Worm (Caenorhabditis elegans) whole organism, L3 larva: ENCODE results near the gene F37H8.6.

Source experiments
- R02D3.7 ChIP-seq: fragments of 150-350 bp; optimal IDR thresholded peaks from 2 replicates; lab custom pipeline; 2014; ENCODE audit warnings: missing biosample characterization, missing genetic modification characterization
- ceh-82 ChIP-seq: fragments of 150-350 bp; optimal IDR thresholded peaks from 2 replicates; lab custom pipeline; 2014; ENCODE audit warnings: missing biosample characterization, missing genetic modification characterization
- daf-12 ChIP-seq: fragments of 150-350 bp; optimal IDR thresholded peaks from 2 replicates; lab custom pipeline; 2014; ENCODE audit warnings: missing biosample characterization, missing genetic modification reagents, missing genetic modification characterization
- egl-27 ChIP-seq: sonication (generic microtip); optimal IDR thresholded peaks from 4 replicates; lab custom pipeline; 2017; ENCODE audit warnings: missing biosample characterization, missing genetic modification reagents, missing genetic modification characterization
- egl-5 ChIP-seq: fragments of 150-350 bp; optimal IDR thresholded peaks from 2 replicates; lab custom pipeline; 2017; ENCODE audit warnings: missing biosample characterization, missing genetic modification reagents, missing genetic modification characterization, inconsistent platforms
- elt-1 ChIP-seq: fragments of 150-350 bp; optimal IDR thresholded peaks from 2 replicates; lab custom pipeline; 2014; ENCODE audit warnings: missing biosample characterization, missing genetic modification characterization
- elt-2 ChIP-seq: sonication (generic microtip); optimal IDR thresholded peaks from 2 replicates; lab custom pipeline; 2016; ENCODE audit warnings: missing genetic modification reagents, mild to moderate bottlenecking, missing genetic modification characterization, missing compliant biosample characterization
- elt-3 ChIP-seq, 3 experiments: fragments of 150-350 bp in 1 of 3; sonication (generic microtip) in 2 of 3; optimal IDR thresholded peaks; 2 replicates in 2 of 3; 4 replicates in 1 of 3; lab custom pipeline; 2014 to 2017; ENCODE audit warnings: missing biosample characterization in 3 of 3, missing genetic modification characterization in 3 of 3
- fkh-2 ChIP-seq: fragments of 150-350 bp; optimal IDR thresholded peaks from 2 replicates; lab custom pipeline; 2014; ENCODE audit warnings: missing biosample characterization, missing genetic modification reagents, missing genetic modification characterization
- hmg-11 ChIP-seq: sonication (generic microtip); optimal IDR thresholded peaks from 2 replicates; lab custom pipeline; 2016; ENCODE audit warnings: missing genetic modification characterization, missing compliant biosample characterization
- jun-1 ChIP-seq: fragments of 150-350 bp; optimal IDR thresholded peaks from 2 replicates; lab custom pipeline; 2014; ENCODE audit warnings: missing biosample characterization, missing genetic modification reagents, missing genetic modification characterization
- lin-15B ChIP-seq: fragments of 150-350 bp; optimal IDR thresholded peaks from 2 replicates; lab custom pipeline; 2014; ENCODE audit warnings: missing biosample characterization, missing genetic modification characterization
- lin-39 ChIP-seq: fragments of 150-350 bp; optimal IDR thresholded peaks from 2 replicates; lab custom pipeline; 2018; ENCODE audit warnings: missing biosample characterization, missing genetic modification reagents, missing genetic modification characterization
- mml-1 ChIP-seq: fragments of 150-350 bp; sonication (generic microtip); optimal IDR thresholded peaks from 3 replicates; lab custom pipeline; 2014; ENCODE audit warnings: missing biosample characterization, missing genetic modification characterization
- nfya-1 ChIP-seq: sonication (generic microtip); optimal IDR thresholded peaks from 2 replicates; lab custom pipeline; 2017; ENCODE audit warnings: missing genetic modification characterization, mild to moderate bottlenecking, missing compliant biosample characterization, antibody characterized with exemption, moderate library complexity; ENCODE audit not compliant: insufficient read depth
- nhr-11 ChIP-seq: fragments of 150-350 bp; optimal IDR thresholded peaks from 2 replicates; lab custom pipeline; 2014; ENCODE audit warnings: missing biosample characterization, missing genetic modification characterization
- nhr-23 ChIP-seq: fragments of 150-350 bp; optimal IDR thresholded peaks from 2 replicates; lab custom pipeline; 2014; ENCODE audit warnings: missing biosample characterization, missing genetic modification reagents, missing genetic modification characterization
- nhr-237 ChIP-seq: fragments of 150-350 bp; optimal IDR thresholded peaks from 2 replicates; lab custom pipeline; 2014; ENCODE audit warnings: missing biosample characterization, missing genetic modification characterization
- nhr-25 ChIP-seq: sonication (generic microtip); optimal IDR thresholded peaks from 2 replicates; lab custom pipeline; 2017; ENCODE audit warnings: missing biosample characterization, missing genetic modification characterization
- nhr-43 ChIP-seq: sonication (generic microtip); optimal IDR thresholded peaks from 2 replicates; lab custom pipeline; 2016; ENCODE audit warnings: mild to moderate bottlenecking, missing genetic modification characterization, missing compliant biosample characterization; ENCODE audit not compliant: poor library complexity, severe bottlenecking
- nhr-76 ChIP-seq: fragments of 150-350 bp; sonication (generic microtip); optimal IDR thresholded peaks from 5 replicates; lab custom pipeline; 2014; ENCODE audit warnings: missing biosample characterization, missing genetic modification characterization
- pha-4 ChIP-seq: fragments of 150-350 bp; optimal IDR thresholded peaks from 2 replicates; lab custom pipeline; 2014; ENCODE audit warnings: missing biosample characterization, missing genetic modification reagents, missing genetic modification characterization
- pqm-1 ChIP-seq: fragments of 150-350 bp; optimal IDR thresholded peaks from 2 replicates; lab custom pipeline; 2017; ENCODE audit warnings: missing biosample characterization, missing genetic modification characterization, inconsistent platforms
- skn-1 ChIP-seq: fragments of 150-350 bp; optimal IDR thresholded peaks from 2 replicates; lab custom pipeline; 2014; ENCODE audit warnings: missing biosample characterization, missing genetic modification characterization
- snpc-4 ChIP-seq: fragments of 150-350 bp; optimal IDR thresholded peaks from 2 replicates; lab custom pipeline; 2014; ENCODE audit warnings: missing biosample characterization, missing genetic modification characterization
- unc-39 ChIP-seq: sonication (generic microtip); optimal IDR thresholded peaks from 4 replicates; lab custom pipeline; 2017; ENCODE audit warnings: missing biosample characterization, missing genetic modification characterization
- unc-62 ChIP-seq: fragments of 150-350 bp; sonication (generic microtip); optimal IDR thresholded peaks from 4 replicates; lab custom pipeline; 2014; ENCODE audit warnings: missing biosample characterization, missing genetic modification reagents, missing genetic modification characterization
- ztf-4 ChIP-seq: fragments of 150-350 bp; optimal IDR thresholded peaks from 2 replicates; lab custom pipeline; 2014; ENCODE audit warnings: missing biosample characterization, missing genetic modification characterization

The F37H8.6 gene

DNA sequence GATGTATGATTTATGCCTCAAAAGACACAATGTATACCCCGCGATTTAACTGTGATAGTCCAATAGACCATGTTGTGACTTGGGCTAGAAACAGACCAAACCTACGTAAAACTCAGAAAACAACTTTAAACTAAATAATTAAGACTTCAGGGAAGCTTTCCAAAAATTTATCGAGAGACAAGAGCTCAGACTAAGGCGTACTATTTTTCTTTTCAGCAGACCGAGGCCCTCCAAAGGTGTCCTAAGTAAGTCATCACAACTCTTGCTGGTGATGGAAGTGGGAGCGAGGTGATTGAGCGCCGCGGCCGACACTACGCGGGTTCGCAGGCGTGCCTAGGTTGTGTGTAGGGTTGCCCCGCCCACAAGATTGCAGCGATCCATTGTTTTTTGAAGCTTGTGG is 10.2 kb downstream of the F37H8.6 start (continued):
- TF ChIP-seq mml-1 (tag; lab: Kevin White, UChicago) (no peak), skn-1 (tag; lab: Kevin White, UChicago) (peak; percentile 44), elt-1 (no peak)

DNA sequence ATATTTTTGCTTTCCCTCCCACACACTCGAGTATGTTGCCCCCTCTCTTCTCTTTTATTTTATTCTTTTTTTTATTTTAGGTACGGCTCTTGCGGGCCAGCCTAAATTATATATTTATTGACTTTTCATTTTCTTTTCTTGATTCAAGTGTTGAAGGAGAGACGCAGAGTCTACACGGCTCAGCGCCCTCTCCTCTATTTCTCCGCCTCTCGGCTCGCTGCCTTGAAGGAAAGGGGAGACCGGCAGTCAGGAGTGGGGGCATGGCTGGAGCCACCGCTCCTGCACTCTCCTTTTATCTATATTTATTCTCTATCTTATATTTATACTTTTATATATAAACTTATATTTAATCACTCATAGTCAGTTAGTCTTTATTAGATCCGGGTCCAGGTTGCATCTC is 10.9 kb downstream of the F37H8.6 start:
- peak; percentile 43 for TF ChIP-seq pha-4 (tag; lab: Kevin White, UChicago)
- TF ChIP-seq nfya-1 (tag; lab: Kevin White, UChicago), result peak; percentile 40
- no peak for TF ChIP-seq lin-15B
- peak; percentile 69 for TF ChIP-seq snpc-4
- TF ChIP-seq, all 47 proteins: peak for 3

DNA sequence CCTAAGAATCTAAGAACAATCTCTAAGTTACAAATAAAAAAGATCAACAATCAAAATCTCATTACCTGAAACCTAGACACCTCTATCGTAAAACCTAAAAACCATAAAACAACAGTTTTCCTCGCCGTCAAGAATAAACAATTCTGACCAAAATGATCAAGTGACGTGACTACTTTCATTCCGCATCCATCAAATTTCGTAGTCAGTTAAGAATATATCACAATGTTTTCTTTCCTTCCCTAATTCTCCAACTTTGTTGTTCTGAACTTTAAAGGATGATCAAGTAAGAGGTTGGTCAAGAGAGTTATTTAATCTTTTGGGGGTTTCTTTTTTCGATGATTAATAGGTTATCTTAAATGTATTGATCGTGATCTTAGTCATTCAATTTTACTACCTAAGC is 14.0 kb downstream of the F37H8.6 start:
- TF ChIP-seq pqm-1 (tag; lab: Kevin White, UChicago) (no peak), ztf-4 (tag; lab: Kevin White, UChicago) (no peak), fkh-2 (tag; lab: Kevin White, UChicago) (no peak), elt-1 (no peak), nhr-25 (tag; lab: Kevin White, UChicago) (no peak), unc-39 (no peak), egl-5 (no peak)

DNA sequence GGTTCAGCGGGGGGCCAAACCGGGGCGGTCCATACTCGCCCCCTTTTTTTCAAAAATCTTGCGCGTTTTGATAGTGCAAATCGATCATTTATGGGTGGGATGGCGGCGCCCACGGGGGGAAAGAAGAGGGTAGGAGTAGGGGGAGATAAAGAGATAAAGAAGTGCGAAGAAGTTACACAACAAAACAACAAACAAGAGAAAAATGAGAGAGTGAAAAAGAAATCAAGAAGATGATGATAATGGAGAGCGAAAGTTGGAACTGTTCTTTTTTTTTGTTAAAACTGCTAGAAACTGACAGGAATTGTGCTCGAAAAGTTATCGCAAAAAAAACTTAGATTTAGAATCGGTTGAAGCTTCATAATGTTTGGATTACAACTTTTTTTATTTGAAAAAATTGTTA is 14.9 kb downstream of the F37H8.6 start, which contains the start of gene ptr-13:
ptr-13 (minus strand) TSS at position 92 of the 400 bp plus-strand sequence.
- TF ChIP-seq elt-3 (tag; optimal IDR thresholded peaks at IDR 0.05; lab: Kevin White, UChicago) (peak in 1 of 3 experiments; percentile 24), daf-12 (tag; lab: Kevin White, UChicago) (no peak)

DNA sequence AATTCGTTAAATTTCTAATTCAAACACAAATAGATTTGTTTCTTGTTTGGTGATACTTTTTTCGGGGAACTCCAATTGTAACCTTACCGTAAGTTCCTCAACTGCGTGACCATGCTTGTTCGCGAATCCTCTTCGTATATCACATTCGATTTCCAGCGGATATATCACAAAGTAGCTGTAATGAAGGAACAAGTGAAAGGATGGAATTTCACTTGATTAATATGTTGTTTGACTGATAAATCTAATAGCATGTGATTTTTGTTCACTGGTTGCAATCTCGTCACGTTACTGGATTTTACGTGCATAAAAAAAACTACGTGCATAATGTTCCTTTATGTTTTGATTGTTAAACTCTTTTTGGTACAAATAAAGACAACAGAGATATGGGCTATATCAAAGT is 15.6 kb downstream of the F37H8.6 start:
- TF ChIP-seq nhr-25 (tag; lab: Kevin White, UChicago) (peak; percentile 26), elt-1 (no peak)

DNA sequence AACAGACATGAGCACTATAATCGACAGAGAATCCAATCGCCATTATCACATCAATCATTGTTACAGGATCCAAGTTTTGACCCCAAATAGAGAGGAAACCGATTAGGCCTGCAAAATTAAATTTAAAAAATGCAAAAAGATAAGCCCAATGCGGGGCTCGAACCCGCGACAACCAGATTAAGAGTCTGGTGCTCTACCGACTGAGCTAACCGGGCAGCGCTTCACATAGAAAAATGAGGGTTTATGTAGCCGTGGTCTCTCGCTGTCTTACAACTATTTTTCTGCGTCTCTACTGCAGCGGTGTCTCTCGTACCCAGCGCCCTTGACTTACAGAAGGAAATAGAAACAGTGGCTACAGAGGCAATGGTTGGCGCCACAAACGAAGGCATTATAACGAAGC is 19.6 kb downstream of the F37H8.6 start:
- no peak for TF ChIP-seq elt-1
- TF ChIP-seq snpc-4, result peak; percentile 3
- peak; percentile 12 for TF ChIP-seq ceh-82 (tag; lab: Kevin White, UChicago)
- no peak for TF ChIP-seq nhr-76 (tag; lab: Kevin White, UChicago)
- peak; percentile 56 for TF ChIP-seq elt-2
- TF ChIP-seq pqm-1 (tag; lab: Kevin White, UChicago), result no peak
- peak; percentile 42 for TF ChIP-seq nfya-1 (tag; lab: Kevin White, UChicago)
- peak; percentile 32 for TF ChIP-seq jun-1 (tag; lab: Kevin White, UChicago)
- TF ChIP-seq egl-27 (tag; lab: Kevin White, UChicago), result no peak
- peak; percentile 42 for TF ChIP-seq nhr-25 (tag; lab: Kevin White, UChicago)
- peak; percentile 77 for TF ChIP-seq hmg-11
- peak; percentile 33 for TF ChIP-seq nhr-43 (tag; lab: Kevin White, UChicago)
- TF ChIP-seq pha-4 (tag; lab: Kevin White, UChicago), result peak; percentile 12
- peak; percentile 58 for TF ChIP-seq lin-39 (tag; lab: Kevin White, UChicago)
- TF ChIP-seq R02D3.7 (tag; lab: Kevin White, UChicago), result peak; percentile 3
- TF ChIP-seq unc-62 (GFP tag; lab: Kevin White, UChicago), result peak; percentile 11
- TF ChIP-seq nhr-11 (tag; lab: Kevin White, UChicago), result no peak

DNA sequence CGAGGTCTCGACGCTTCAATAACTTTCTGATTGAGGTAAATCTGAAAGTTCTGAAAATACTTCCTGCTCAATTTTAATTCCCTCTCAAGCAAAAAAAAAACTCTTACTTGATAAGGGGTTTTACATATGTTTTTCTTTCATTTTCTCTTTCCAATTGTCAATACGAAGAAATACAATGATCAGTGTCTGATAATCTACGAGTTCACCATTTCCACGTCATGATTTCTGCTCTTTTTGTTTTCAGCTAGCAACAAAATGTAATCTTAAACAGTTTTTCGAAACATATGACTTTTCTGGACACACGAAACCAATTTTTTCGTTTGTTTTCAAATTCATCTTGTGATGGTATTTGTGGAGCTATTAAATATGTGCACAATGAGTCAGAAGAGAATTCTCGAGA is 21.1 kb downstream of the F37H8.6 start:
- no peak for TF ChIP-seq nhr-237 (tag; lab: Kevin White, UChicago)
- TF ChIP-seq jun-1 (tag; lab: Kevin White, UChicago), result peak; percentile 18
- TF ChIP-seq pha-4 (tag; lab: Kevin White, UChicago), result peak; percentile 65
- TF ChIP-seq elt-2, result peak; percentile 53
- no peak for TF ChIP-seq R02D3.7 (tag; lab: Kevin White, UChicago)
- no peak for TF ChIP-seq nhr-11 (tag; lab: Kevin White, UChicago)

DNA sequence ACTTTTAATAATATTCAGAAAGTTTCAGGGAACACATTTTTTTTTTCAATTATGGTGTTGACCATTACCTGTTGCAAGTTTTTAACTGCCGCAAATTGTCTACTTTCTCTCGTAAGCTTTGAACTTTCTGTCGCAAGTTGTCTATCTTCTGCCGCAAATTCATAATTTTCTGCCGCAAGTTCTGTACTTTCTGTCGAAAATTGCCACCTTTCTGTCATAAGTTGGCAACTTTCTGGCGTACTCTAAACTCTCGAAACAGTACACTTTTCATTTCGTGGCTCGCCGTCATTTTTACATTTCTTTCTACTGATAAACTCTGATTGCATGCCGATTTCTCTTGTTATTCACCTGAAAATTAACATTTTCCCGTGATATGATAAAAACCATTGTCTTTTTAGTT is 21.9 kb downstream of the F37H8.6 start:
- TF ChIP-seq nhr-23 (tag; lab: Kevin White, UChicago) (no peak), elt-2 (peak; percentile 60)
